Fruit fly (Drosophila melanogaster): ENCODE measurements around the gene Es2.
A peak's percentile ranks its signal among the peaks of the same experiment; 100 is the strongest.

Es2 gene

dm6 chrX:8420772-8421448 lies 40.4 kb upstream of the Es2 start (continued):
- TF ChIP-seq cg (GFP tag; optimal IDR thresholded peaks at IDR 0.05) (peak; percentile 85), Sox100B (GFP tag; optimal IDR thresholded peaks at IDR 0.05) (no peak), otp (GFP tag; IDR thresholded peaks at IDR 0.05) (no peak; the same call in 2 of the 3 replicates), CG1529 (GFP tag; optimal IDR thresholded peaks at IDR 0.05) (peak; percentile 23), CG6765 (GFP tag; optimal IDR thresholded peaks at IDR 0.05) (no peak), CG3163 (GFP tag; optimal IDR thresholded peaks at IDR 0.05) (peak; percentile 57), CG12391 (tag; optimal IDR thresholded peaks at IDR 0.05) (no peak), lbe (GFP tag; optimal IDR thresholded peaks at IDR 0.05) (peak; percentile 83), CG32767 (GFP tag; IDR thresholded peaks at IDR 0.05) (no peak), CG31365 (tag; optimal IDR thresholded peaks at IDR 0.05) (peak; percentile 13), Gug (GFP tag; IDR thresholded peaks at IDR 0.05) (no peak), gsb (GFP tag; IDR thresholded peaks at IDR 0.05) (no peak), Trl (optimal IDR thresholded peaks at IDR 0.05) (peak; percentile 99 to 100), Trl (GFP tag; optimal IDR thresholded peaks at IDR 0.05) (no peak), bbx (GFP tag; IDR thresholded peaks at IDR 0.05; ENCODE audit: partially characterized antibody) (no peak), trem (tag; optimal IDR thresholded peaks at IDR 0.05) (peak; percentile 17), Dbx (GFP tag; IDR thresholded peaks at IDR 0.05) (peak; percentile 34; the same call in 1 of the 3 replicates), B-H2 (GFP tag; optimal IDR thresholded peaks at IDR 0.05) (no peak), CG15479 (GFP tag; optimal IDR thresholded peaks at IDR 0.05) (peak; percentile 93), CG34224 (GFP tag; IDR thresholded peaks at IDR 0.05; ENCODE audit: partially characterized antibody) (peak; percentile 56; the same call in 2 of the 3 replicates), her (GFP tag; optimal IDR thresholded peaks at IDR 0.05) (peak; percentile 46), CG10274 (GFP tag; optimal IDR thresholded peaks at IDR 0.05) (no peak), dpn (GFP tag; optimal IDR thresholded peaks at IDR 0.05) (no peak), Adf1 (GFP tag; IDR thresholded peaks at IDR 0.05) (peak; percentile 48; the same call in 1 of the 2 replicates), pfk (GFP tag; optimal IDR thresholded peaks at IDR 0.05) (peak; percentile 1), usp (GFP tag; optimal IDR thresholded peaks at IDR 0.05) (no peak), CG4424 (GFP tag; optimal IDR thresholded peaks at IDR 0.05) (no peak), cad (GFP tag; optimal IDR thresholded peaks at IDR 0.05) (peak; percentile 44), sim (GFP tag; IDR thresholded peaks at IDR 0.05) (0 out of 2 replicates have a peak, but pooled peaks have one; percentile 39), sqz (GFP tag; optimal IDR thresholded peaks at IDR 0.05) (peak; percentile 60), Chrac-16 (GFP tag; optimal IDR thresholded peaks at IDR 0.05) (no peak), CG4282 (GFP tag; optimal IDR thresholded peaks at IDR 0.05) (no peak), bowl (GFP tag; IDR thresholded peaks at IDR 0.05) (no peak), CG16813 (GFP tag; IDR thresholded peaks at IDR 0.05; ENCODE audit: partially characterized antibody) (peak; percentile 29; the same call in 1 of the 3 replicates), luna (GFP tag; optimal IDR thresholded peaks at IDR 0.05) (no peak), ind (GFP tag; optimal IDR thresholded peaks at IDR 0.05) (no peak), CG31388 (GFP tag; optimal IDR thresholded peaks at IDR 0.05) (no peak), Atf6 (GFP tag; IDR thresholded peaks at IDR 0.05) (peak; percentile 50; the same call in 1 of the 2 replicates), run (tag; optimal IDR thresholded peaks at IDR 0.05) (no peak), chn (GFP tag; optimal IDR thresholded peaks at IDR 0.05) (no peak), Vsx1 (GFP tag; optimal IDR thresholded peaks at IDR 0.05) (peak; percentile 17), Drgx (GFP tag; IDR thresholded peaks at IDR 0.05) (peak; percentile 60), CG14965 (GFP tag; optimal IDR thresholded peaks at IDR 0.05; ENCODE audit: borderline replicate concordance) (no peak), CG1832 (GFP tag; optimal IDR thresholded peaks at IDR 0.05) (no peak), z (GFP tag; IDR thresholded peaks at IDR 0.05) (0 out of 3 replicates have a peak, but pooled peaks have one; percentile 14), CG6689 (GFP tag; IDR thresholded peaks at IDR 0.05) (peak; percentile 27; the same call in 1 of the 2 replicates), NFAT (GFP tag; IDR thresholded peaks at IDR 0.05) (no peak), tx (GFP tag; optimal IDR thresholded peaks at IDR 0.05) (no peak), ATbp (GFP tag; optimal IDR thresholded peaks at IDR 0.05) (no peak), lola (GFP tag; optimal IDR thresholded peaks at IDR 0.05) (peak in 1 of 3 experiments; percentile 43)
